Fruit fly (Drosophila melanogaster): ENCODE measurements around the gene Cpr72Ea.

DNA sequence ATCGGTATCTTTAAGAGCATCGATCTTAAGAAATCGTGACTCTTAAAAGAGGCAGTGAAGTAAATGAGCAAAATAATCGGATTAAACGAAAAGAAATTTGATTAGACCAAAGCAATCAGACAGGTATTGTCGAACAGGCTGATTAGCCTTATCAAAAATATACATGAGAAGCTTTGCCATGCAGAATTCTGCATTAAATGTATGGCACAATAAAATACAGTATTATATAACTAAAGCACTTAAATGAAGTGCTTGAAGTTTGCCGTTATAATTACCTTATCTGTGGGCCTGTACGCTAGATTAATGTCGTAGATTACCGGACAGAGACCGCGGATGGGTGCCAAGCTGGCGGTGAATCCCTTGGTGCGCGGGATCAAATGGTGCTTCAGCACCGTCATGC, 20.7 kb downstream of the Cpr72Ea start:
- TF ChIP-seq woc (GFP tag; optimal IDR thresholded peaks at IDR 0.05): no peak
- TF ChIP-seq h (GFP tag; optimal IDR thresholded peaks at IDR 0.05): no peak
- TF ChIP-seq usp (GFP tag; optimal IDR thresholded peaks at IDR 0.05): no peak
- no peak for TF ChIP-seq Myc (optimal IDR thresholded peaks at IDR 0.05)
- TF ChIP-seq CrebA (GFP tag; optimal IDR thresholded peaks at IDR 0.05; ENCODE audit: borderline replicate concordance): no peak
- TF ChIP-seq dl (GFP tag; optimal IDR thresholded peaks at IDR 0.05; ENCODE audit: insufficient read depth in 1 of 2, partially characterized antibody in 2 of 2): no peak
- no peak for TF ChIP-seq Hr83 (GFP tag; optimal IDR thresholded peaks at IDR 0.05; ENCODE audit: poor library complexity, severe bottlenecking)
- no peak for TF ChIP-seq Mio (GFP tag; optimal IDR thresholded peaks at IDR 0.05)
- TF ChIP-seq fru (GFP tag; optimal IDR thresholded peaks at IDR 0.05): no peak
- TF ChIP-seq pan (optimal IDR thresholded peaks at IDR 0.05): no peak
- TF ChIP-seq OdsH (GFP tag; optimal IDR thresholded peaks at IDR 0.05): no peak
- no peak for TF ChIP-seq br (GFP tag; optimal IDR thresholded peaks at IDR 0.05)
- no peak for TF ChIP-seq Hnf4 (GFP tag; optimal IDR thresholded peaks at IDR 0.05)
